Worm (Caenorhabditis elegans) whole organism, mixed stage, embryonic: ENCODE data around the gene comt-4.
"Not testable (repeated sequence)": the region's sequence is repeated elsewhere in the genome, so short reads cannot be mapped to it uniquely, and the experiment has no call there.

Experiments used
- elt-1 ChIP-seq: sonication (generic microtip); optimal IDR thresholded peaks from 2 replicates; lab custom pipeline; 2017; ENCODE audit warnings: missing genetic modification characterization, mild to moderate bottlenecking, missing compliant biosample characterization, antibody characterized with exemption, moderate library complexity, borderline replicate concordance; ENCODE audit not compliant: insufficient read depth
- elt-3 ChIP-seq: fragments of 150-350 bp; optimal IDR thresholded peaks from 2 replicates; lab custom pipeline; 2014; ENCODE audit warnings: missing biosample characterization, missing genetic modification characterization
- flh-1 ChIP-seq: fragments of 200-800 bp; sonication (Bioruptor generic); optimal IDR thresholded peaks from 2 replicates; lab custom pipeline; 2018; ENCODE audit warnings: mild to moderate bottlenecking, missing genetic modification characterization, moderate library complexity, missing compliant biosample characterization
- lin-13 ChIP-seq: fragments of 150-350 bp; optimal IDR thresholded peaks from 2 replicates; lab custom pipeline; 2014; ENCODE audit warnings: missing biosample characterization, missing genetic modification characterization
- lsy-2 ChIP-seq: fragments of 150-350 bp; optimal IDR thresholded peaks from 2 replicates; lab custom pipeline; 2014; ENCODE audit warnings: missing biosample characterization, missing genetic modification characterization
- nhr-12 ChIP-seq: fragments of 150-350 bp; optimal IDR thresholded peaks from 2 replicates; lab custom pipeline; 2014; ENCODE audit warnings: missing biosample characterization, missing genetic modification characterization
- nhr-237 ChIP-seq: fragments of 150-350 bp; optimal IDR thresholded peaks from 2 replicates; lab custom pipeline; 2014; ENCODE audit warnings: missing biosample characterization, missing genetic modification characterization
- nhr-28 ChIP-seq: fragments of 150-350 bp; optimal IDR thresholded peaks from 2 replicates; lab custom pipeline; 2014; ENCODE audit warnings: missing biosample characterization, missing genetic modification characterization
- pha-4 ChIP-seq: fragments of 150-350 bp; optimal IDR thresholded peaks from 2 replicates; lab custom pipeline; 2018; ENCODE audit warnings: missing biosample characterization, missing genetic modification reagents, missing genetic modification characterization
- unc-39 ChIP-seq: fragments of 150-350 bp; optimal IDR thresholded peaks from 2 replicates; lab custom pipeline; 2014; ENCODE audit warnings: missing biosample characterization, missing genetic modification characterization
- ztf-11 ChIP-seq: fragments of 150-350 bp; optimal IDR thresholded peaks from 2 replicates; lab custom pipeline; 2014; ENCODE audit warnings: missing biosample characterization, missing genetic modification characterization

ce11 chrV:2090321-2090720, 40.3 kb upstream of the comt-4 start, which contains the start of gene ztf-28:
- not testable (repeated sequence) for TF ChIP-seq ztf-11 (tag; lab: Kevin White, UChicago); nhr-12; pha-4 (tag; lab: Kevin White, UChicago); lin-13 (tag; lab: Kevin White, UChicago); nhr-28; flh-1; lsy-2 (tag; lab: Kevin White, UChicago); elt-1; unc-39; elt-3 (tag; lab: Kevin White, UChicago); nhr-237 (tag; lab: Kevin White, UChicago)
